Worm (Caenorhabditis elegans): ENCODE data around the gene C10E2.1.
A peak's percentile ranks its signal among the peaks of the same experiment; 100 is the strongest.

The C10E2.1 gene

ce11 chrX:16770398-16770797 is 7.8 kb downstream of the C10E2.1 start, which contains the start of gene mct-6:
Gene mct-6 (minus strand): TSS chrX:16770498.
- no peak for TF ChIP-seq zfh-2 (GFP tag; conservative IDR thresholded peaks at IDR 0.05)
- no peak for TF ChIP-seq somi-1 (GFP tag; optimal IDR thresholded peaks at IDR 0.05)
- TF ChIP-seq sptf-2 (GFP tag; optimal IDR thresholded peaks at IDR 0.05) = no peak
- no peak for TF ChIP-seq nhr-179 (tag; optimal IDR thresholded peaks at IDR 0.05)
- no peak for TF ChIP-seq F39B2.1 (GFP tag; IDR thresholded peaks at IDR 0.05)
- no peak for TF ChIP-seq xnd-1 (tag; optimal IDR thresholded peaks at IDR 0.05)
- TF ChIP-seq lin-54 (GFP tag; optimal IDR thresholded peaks at IDR 0.05) = no peak
- no peak for TF ChIP-seq bed-1 (GFP tag; IDR thresholded peaks at IDR 0.05)
- no peak for TF ChIP-seq F33H1.4 (GFP tag; IDR thresholded peaks at IDR 0.05)
- TF ChIP-seq snpc-3.4 (tag; optimal IDR thresholded peaks at IDR 0.05) = no peak
- TF ChIP-seq hrde-1 (tag; optimal IDR thresholded peaks at IDR 0.05; ENCODE audit: borderline replicate concordance) = no peak

ce11 chrX:16770919-16771318 is 8.3 kb downstream of the C10E2.1 start:
- TF ChIP-seq mxl-1 (tag; optimal IDR thresholded peaks at IDR 0.05) = no peak
- TF ChIP-seq zfh-2 (GFP tag; conservative IDR thresholded peaks at IDR 0.05) = peak; percentile 44; the same call in 1 of the 2 replicates
- no peak for TF ChIP-seq nhr-27 (tag; optimal IDR thresholded peaks at IDR 0.05)
- TF ChIP-seq unc-62 (GFP tag; optimal IDR thresholded peaks at IDR 0.05) = no peak
- no peak for TF ChIP-seq lin-54 (GFP tag; optimal IDR thresholded peaks at IDR 0.05)
- 0 out of 2 replicates have a peak, but pooled peaks have one; percentile 28 for TF ChIP-seq dox-1 (GFP tag; IDR thresholded peaks at IDR 0.05)
- no peak for TF ChIP-seq aptf-2 (GFP tag; conservative IDR thresholded peaks at IDR 0.05)
- 0 out of 2 replicates have a peak, but pooled peaks have one; percentile 29 for TF ChIP-seq Y95B8A.8 (GFP tag; IDR thresholded peaks at IDR 0.05)
- TF ChIP-seq zim-3 (tag; optimal IDR thresholded peaks at IDR 0.05) = no peak
- TF ChIP-seq C06A6.2 (GFP tag; conservative IDR thresholded peaks at IDR 0.05) = no peak
- TF ChIP-seq dpff-1 (tag; optimal IDR thresholded peaks at IDR 0.05) = no peak
- no peak for TF ChIP-seq F22D6.2 (tag; optimal IDR thresholded peaks at IDR 0.05)
- no peak for TF ChIP-seq T07F8.4 (tag; optimal IDR thresholded peaks at IDR 0.05)
- no peak for TF ChIP-seq ceh-40 (GFP tag; IDR thresholded peaks at IDR 0.05)
- TF ChIP-seq K11D2.4 (GFP tag; IDR thresholded peaks at IDR 0.05) = 0 out of 2 replicates have a peak, but pooled peaks have one; percentile 25
- TF ChIP-seq snpc-1.3 (tag; optimal IDR thresholded peaks at IDR 0.05; ENCODE audit: insufficient read depth) = no peak

ce11 chrX:16772112-16772731 is 9.6 kb downstream of the C10E2.1 start:
- TF ChIP-seq tlf-1 (GFP tag; optimal IDR thresholded peaks at IDR 0.05) (no peak), ceh-27 (GFP tag; optimal IDR thresholded peaks at IDR 0.05) (peak; percentile 66)

DNA sequence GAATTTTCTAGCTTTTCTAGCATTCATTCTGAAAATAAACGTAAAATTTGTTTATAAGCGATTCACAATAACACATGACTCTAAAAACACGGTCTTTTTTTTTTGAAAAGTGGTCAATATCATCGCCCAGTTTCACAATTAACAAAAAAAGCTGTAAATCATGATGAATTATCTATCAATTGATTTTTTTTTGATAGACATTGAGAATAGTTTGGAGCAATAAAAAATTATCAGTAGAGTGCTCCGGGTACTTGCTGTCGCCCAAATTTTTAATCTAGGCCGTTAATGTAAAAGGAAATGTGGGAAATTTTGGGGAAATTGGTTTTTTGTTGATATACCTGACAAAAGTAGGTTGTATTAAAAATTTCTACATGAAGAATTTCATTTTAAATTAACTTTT is 10.8 kb downstream of the C10E2.1 start:
- TF ChIP-seq nhr-80 (tag; optimal IDR thresholded peaks at IDR 0.05) (peak; percentile 46), F33H1.4 (GFP tag; IDR thresholded peaks at IDR 0.05) (no peak)

DNA sequence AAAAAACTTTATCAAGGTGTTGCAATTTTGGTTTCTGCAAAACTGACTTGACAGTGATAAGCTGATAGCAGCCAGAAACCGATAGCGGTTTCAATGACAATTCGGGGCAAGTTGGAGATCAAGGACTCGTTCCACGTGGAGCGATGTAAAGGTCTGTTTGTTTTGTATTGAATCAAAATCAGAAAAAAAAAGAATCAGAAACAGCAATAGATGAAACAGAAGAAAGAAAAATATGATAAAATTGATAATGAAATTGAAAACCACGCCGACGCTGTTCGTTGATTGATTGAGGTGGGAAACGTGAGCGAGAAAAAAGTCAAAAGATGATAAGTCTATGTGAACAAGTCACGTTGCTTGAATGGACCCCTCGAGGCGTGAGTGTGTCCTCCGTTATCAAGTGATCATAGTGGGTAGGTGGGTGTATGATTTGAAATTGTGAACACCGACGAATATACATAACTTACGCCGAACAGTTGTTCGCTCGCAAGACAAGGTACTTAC is 12.8 kb downstream of the C10E2.1 start:
- peak; percentile 8 for TF ChIP-seq tbp1 (GFP tag; optimal IDR thresholded peaks at IDR 0.05)
- peak; percentile 13 for TF ChIP-seq ztf-22 (GFP tag; optimal IDR thresholded peaks at IDR 0.05)
- TF ChIP-seq ets-4 (GFP tag; optimal IDR thresholded peaks at IDR 0.05) = peak; percentile 43
- TF ChIP-seq Y67H2A.10 (GFP tag; conservative IDR thresholded peaks at IDR 0.05) = no peak
- peak; percentile 62 for TF ChIP-seq lin-40 (tag; optimal IDR thresholded peaks at IDR 0.05)
- TF ChIP-seq C17E4.6 (GFP tag; IDR thresholded peaks at IDR 0.05) = no peak
- no peak for TF ChIP-seq aptf-2 (GFP tag; conservative IDR thresholded peaks at IDR 0.05)
- TF ChIP-seq ztf-26 (tag; optimal IDR thresholded peaks at IDR 0.05) = peak; percentile 68
- TF ChIP-seq somi-1 (GFP tag; optimal IDR thresholded peaks at IDR 0.05) = peak; percentile 79
- peak; percentile 71 to 93 for TF ChIP-seq let-607 (tag; optimal IDR thresholded peaks at IDR 0.05)
- no peak for TF ChIP-seq madf-3 (GFP tag; IDR thresholded peaks at IDR 0.05)
- TF ChIP-seq nhr-80 (tag; optimal IDR thresholded peaks at IDR 0.05) = peak; percentile 97
